Fruit fly (Drosophila melanogaster): ENCODE data around the gene CG42717.

CG42717 gene

DNA sequence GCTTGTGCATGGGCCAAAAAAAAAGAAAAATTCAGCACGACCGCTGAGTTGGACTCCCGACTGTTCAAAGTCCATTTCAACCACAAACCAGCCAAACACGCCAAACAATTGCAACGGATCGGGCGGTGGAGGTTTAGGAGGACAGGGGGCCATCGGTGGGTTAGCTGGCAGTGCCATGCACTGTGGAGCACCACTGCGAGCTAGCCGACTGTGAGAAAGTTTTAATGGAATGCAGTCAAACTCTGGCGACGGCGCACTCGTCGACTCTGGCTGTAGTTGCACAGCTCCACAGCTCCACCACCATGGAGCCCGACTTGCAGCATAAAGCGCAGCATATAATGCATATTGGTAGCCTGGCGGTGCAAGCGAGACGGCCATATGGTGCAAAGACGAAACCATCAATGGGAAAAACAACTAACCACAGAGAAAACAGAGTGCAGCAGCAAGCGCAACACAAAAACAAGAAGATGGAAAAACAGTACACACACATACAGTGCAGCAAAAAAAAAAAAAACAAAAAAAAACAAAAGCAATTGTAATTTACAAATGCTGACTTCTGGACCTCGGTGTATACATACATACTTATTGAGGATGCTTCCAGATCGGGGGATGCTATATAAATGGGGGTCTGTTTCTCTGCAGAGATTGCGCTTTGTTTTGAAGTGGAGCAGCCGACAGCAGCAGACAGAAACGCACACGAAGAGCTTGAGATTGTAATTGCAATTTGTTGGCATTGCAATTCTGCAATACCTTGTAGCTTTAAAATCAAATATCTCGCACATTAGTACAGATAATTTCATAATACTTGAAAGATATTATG, 8.5 kb upstream of the CG42717 start (continued):
- TF ChIP-seq lilli (GFP tag; optimal IDR thresholded peaks at IDR 0.05) (no peak), Med (GFP tag) (peak; percentile 20), Bgb (GFP tag; IDR thresholded peaks at IDR 0.05; ENCODE audit: partially characterized antibody) (0 out of 2 replicates have a peak, but pooled peaks have one; percentile 11), E2f2 (GFP tag; IDR thresholded peaks at IDR 0.05) (0 out of 2 replicates have a peak, but pooled peaks have one; percentile 12), CG11085 (GFP tag; IDR thresholded peaks at IDR 0.05) (no peak), CrebB (tag; optimal IDR thresholded peaks at IDR 0.05) (no peak), ci (GFP tag; IDR thresholded peaks at IDR 0.05) (0 out of 3 replicates have a peak, but pooled peaks have one; percentile 44), CG3281 (GFP tag; optimal IDR thresholded peaks at IDR 0.05) (no peak), Drgx (GFP tag; IDR thresholded peaks at IDR 0.05) (peak; percentile 79), CG10543 (GFP tag; optimal IDR thresholded peaks at IDR 0.05) (no peak), dmrt99B (tag; optimal IDR thresholded peaks at IDR 0.05) (no peak), hkb (optimal IDR thresholded peaks at IDR 0.05) (no peak), hkb (GFP tag; IDR thresholded peaks at IDR 0.05) (no peak), lab (GFP tag; optimal IDR thresholded peaks at IDR 0.05) (no peak), bsh (GFP tag; optimal IDR thresholded peaks at IDR 0.05) (peak in 1 of 2 experiments; percentile 76), CG3065 (GFP tag; optimal IDR thresholded peaks at IDR 0.05) (no peak), z (GFP tag; IDR thresholded peaks at IDR 0.05) (no peak), Dp (GFP tag; optimal IDR thresholded peaks at IDR 0.05) (no peak), nom (GFP tag; optimal IDR thresholded peaks at IDR 0.05) (peak; percentile 97), vnd (GFP tag; IDR thresholded peaks at IDR 0.05; ENCODE audit: partially characterized antibody) (no peak), Taf1 (GFP tag; IDR thresholded peaks at IDR 0.05) (no peak), Dll (GFP tag; IDR thresholded peaks at IDR 0.05; ENCODE audit: partially characterized antibody) (no peak), CG6272 (GFP tag; IDR thresholded peaks at IDR 0.05) (peak; percentile 30; the same call in 1 of the 2 replicates), CG2199 (GFP tag; IDR thresholded peaks at IDR 0.05) (peak; percentile 62; the same call in 1 of the 3 replicates), ftz-f1 (GFP tag; optimal IDR thresholded peaks at IDR 0.05) (no peak), pfk (GFP tag; optimal IDR thresholded peaks at IDR 0.05) (no peak), lbe (GFP tag; optimal IDR thresholded peaks at IDR 0.05) (no peak), dysf (GFP tag; IDR thresholded peaks at IDR 0.05) (no peak), CG1832 (GFP tag; optimal IDR thresholded peaks at IDR 0.05) (peak; percentile 33), CG10321 (GFP tag; IDR thresholded peaks at IDR 0.05) (peak; percentile 79), CG4360 (GFP tag; IDR thresholded peaks at IDR 0.05) (0 out of 2 replicates have a peak, but pooled peaks have one; percentile 37)

DNA sequence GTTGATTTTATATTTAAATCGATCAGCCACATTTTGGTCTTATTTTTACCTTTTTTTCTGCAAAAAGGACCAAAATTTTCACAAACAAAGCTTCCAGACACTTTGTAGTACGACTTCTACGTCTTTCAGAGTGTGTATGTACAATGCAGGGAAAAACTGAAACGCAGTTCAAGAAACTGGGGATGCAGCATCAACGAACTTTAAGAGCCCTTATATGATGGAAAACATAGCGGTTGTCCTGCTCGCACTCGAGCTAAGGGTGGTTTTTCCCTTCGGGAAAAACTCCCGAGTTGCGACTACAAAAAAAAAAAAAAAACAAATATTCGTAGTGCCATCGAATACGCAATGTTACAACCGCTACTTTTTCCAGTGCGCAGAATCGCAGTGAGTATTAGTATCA, 7.4 kb upstream of the CG42717 start:
- no peak for TF ChIP-seq CG7987 (GFP tag; optimal IDR thresholded peaks at IDR 0.05)
- TF ChIP-seq Deaf1 (tag; optimal IDR thresholded peaks at IDR 0.05), result peak; percentile 85
- peak; percentile 8 for TF ChIP-seq lilli (GFP tag; optimal IDR thresholded peaks at IDR 0.05)
- peak; percentile 68; the same call in 1 of the 2 replicates for TF ChIP-seq seq (GFP tag; IDR thresholded peaks at IDR 0.05)
- TF ChIP-seq sqz (GFP tag; optimal IDR thresholded peaks at IDR 0.05), result peak; percentile 82
- peak; percentile 52 for TF ChIP-seq CG13624 (GFP tag; optimal IDR thresholded peaks at IDR 0.05)
- peak; percentile 4 for TF ChIP-seq oc (tag; optimal IDR thresholded peaks at IDR 0.05)
- TF ChIP-seq abd-A (tag; optimal IDR thresholded peaks at IDR 0.05), result peak; percentile 67
- no peak for TF ChIP-seq fu2 (GFP tag; optimal IDR thresholded peaks at IDR 0.05)
- peak; percentile 31; the same call in 1 of the 2 replicates for TF ChIP-seq CG32767 (GFP tag; IDR thresholded peaks at IDR 0.05)
- no peak for TF ChIP-seq Antp (GFP tag; optimal IDR thresholded peaks at IDR 0.05)
- peak; percentile 76 for TF ChIP-seq pros (GFP tag; optimal IDR thresholded peaks at IDR 0.05)
- peak; percentile 3 for TF ChIP-seq CG17359 (tag; optimal IDR thresholded peaks at IDR 0.05)
- peak; percentile 87 for TF ChIP-seq ewg (GFP tag; optimal IDR thresholded peaks at IDR 0.05)
- peak; percentile 88 for TF ChIP-seq CG13894 (tag; optimal IDR thresholded peaks at IDR 0.05)
- TF ChIP-seq nerfin-1 (tag; optimal IDR thresholded peaks at IDR 0.05), result peak; percentile 8
- no peak for TF ChIP-seq toy (GFP tag; IDR thresholded peaks at IDR 0.05)
- 0 out of 3 replicates have a peak, but pooled peaks have one; percentile 18 for TF ChIP-seq CG6791 (GFP tag; IDR thresholded peaks at IDR 0.05; ENCODE audit: partially characterized antibody)
- TF ChIP-seq CTCF (GFP tag; optimal IDR thresholded peaks at IDR 0.05), result no peak
- 0 out of 2 replicates have a peak, but pooled peaks have one; percentile 11 for TF ChIP-seq Awh (GFP tag; IDR thresholded peaks at IDR 0.05)
- TF ChIP-seq CG10321 (GFP tag; IDR thresholded peaks at IDR 0.05), result peak; percentile 86

All from whole organism, embryonic.